Fruit fly (Drosophila melanogaster): ENCODE measurements around the gene PolrMT.
A peak's percentile ranks its signal among the peaks of the same experiment; 100 is the strongest.

PolrMT gene

dm6 chr2L:1077469-1077993 lies 30.6 kb downstream of the PolrMT start, which contains the start of the genes S and ast (continued):
- TF ChIP-seq CG1529 (GFP tag; optimal IDR thresholded peaks at IDR 0.05) (no peak), CG2712 (tag; optimal IDR thresholded peaks at IDR 0.05) (peak; percentile 59), Dfd (GFP tag; optimal IDR thresholded peaks at IDR 0.05) (no peak), CG30020 (tag; optimal IDR thresholded peaks at IDR 0.05) (peak; percentile 18), sna (GFP tag; IDR thresholded peaks at IDR 0.05; ENCODE audit: partially characterized antibody) (peak; percentile 95), CG10147 (GFP tag; optimal IDR thresholded peaks at IDR 0.05) (no peak), CG17829 (tag; optimal IDR thresholded peaks at IDR 0.05) (peak; percentile 68), CG13123 (GFP tag; optimal IDR thresholded peaks at IDR 0.05) (no peak), CG11695 (GFP tag; IDR thresholded peaks at IDR 0.05) (no peak), Six4 (GFP tag; optimal IDR thresholded peaks at IDR 0.05) (peak; percentile 14), Blimp-1 (GFP tag; optimal IDR thresholded peaks at IDR 0.05) (no peak), CG2678 (tag; optimal IDR thresholded peaks at IDR 0.05) (no peak), CG14050 (GFP tag; IDR thresholded peaks at IDR 0.05) (no peak), sisA (GFP tag; IDR thresholded peaks at IDR 0.05) (no peak), zf30C (GFP tag; optimal IDR thresholded peaks at IDR 0.05) (no peak), NC2β (GFP tag; optimal IDR thresholded peaks at IDR 0.05) (peak; percentile 60), CG31224 (GFP tag; IDR thresholded peaks at IDR 0.05) (no peak), pnt (GFP tag; optimal IDR thresholded peaks at IDR 0.05) (no peak), CG17568 (GFP tag; optimal IDR thresholded peaks at IDR 0.05) (no peak), CG10274 (GFP tag; optimal IDR thresholded peaks at IDR 0.05) (no peak), CG14710 (tag; optimal IDR thresholded peaks at IDR 0.05) (peak; percentile 59), CG1792 (GFP tag; optimal IDR thresholded peaks at IDR 0.05) (no peak), Atf6 (GFP tag; IDR thresholded peaks at IDR 0.05) (peak; percentile 37; the same call in 1 of the 2 replicates), E2f1 (GFP tag; IDR thresholded peaks at IDR 0.05) (peak; percentile 24; the same call in 1 of the 2 replicates), trem (tag; optimal IDR thresholded peaks at IDR 0.05) (peak; percentile 69), CG18476 (GFP tag; optimal IDR thresholded peaks at IDR 0.05) (no peak), CG1603 (tag; optimal IDR thresholded peaks at IDR 0.05) (peak; percentile 86), ash1 (GFP tag; optimal IDR thresholded peaks at IDR 0.05) (no peak), Dll (GFP tag; IDR thresholded peaks at IDR 0.05; ENCODE audit: partially characterized antibody) (peak; percentile 94), CG32532 (GFP tag; IDR thresholded peaks at IDR 0.05) (peak; percentile 37; the same call in 1 of the 2 replicates), CG3281 (GFP tag; optimal IDR thresholded peaks at IDR 0.05) (no peak), CG12104 (GFP tag; optimal IDR thresholded peaks at IDR 0.05) (no peak), Deaf1 (tag; optimal IDR thresholded peaks at IDR 0.05) (peak; percentile 80), br (optimal IDR thresholded peaks at IDR 0.05) (no peak), Ssrp (tag; optimal IDR thresholded peaks at IDR 0.05) (no peak), Nf-YB (GFP tag; optimal IDR thresholded peaks at IDR 0.05) (no peak), ham (GFP tag; IDR thresholded peaks at IDR 0.05) (no peak), Sox100B (GFP tag; optimal IDR thresholded peaks at IDR 0.05) (no peak), CG9437 (GFP tag; optimal IDR thresholded peaks at IDR 0.05) (peak; percentile 92), so (GFP tag; IDR thresholded peaks at IDR 0.05) (peak; percentile 41; the same call in 1 of the 3 replicates), Bgb (GFP tag; IDR thresholded peaks at IDR 0.05; ENCODE audit: partially characterized antibody) (peak; percentile 99), run (tag; optimal IDR thresholded peaks at IDR 0.05) (no peak), CG4424 (GFP tag; optimal IDR thresholded peaks at IDR 0.05) (no peak), CG12299 (tag; optimal IDR thresholded peaks at IDR 0.05) (peak; percentile 55), onecut (GFP tag; IDR thresholded peaks at IDR 0.05) (peak; percentile 23; the same call in 1 of the 2 replicates), mld (GFP tag; IDR thresholded peaks at IDR 0.05; ENCODE audit: partially characterized antibody) (peak; percentile 91), fd3F (GFP tag; optimal IDR thresholded peaks at IDR 0.05) (no peak), Ravus (GFP tag; IDR thresholded peaks at IDR 0.05) (no peak), zfh1 (GFP tag; IDR thresholded peaks at IDR 0.05) (peak; percentile 61; the same call in 2 of the 3 replicates), toy (GFP tag; IDR thresholded peaks at IDR 0.05) (no peak), CG7745 (tag; optimal IDR thresholded peaks at IDR 0.05) (no peak)
